Worm (Caenorhabditis elegans) whole organism, L2 larva: Measurements from ENCODE around the gene pxmp-4.

Source experiments
- C34F6.9 ChIP-seq: fragments of 150-350 bp; optimal IDR thresholded peaks from 2 replicates; lab custom pipeline; 2014; ENCODE audit warnings: missing biosample characterization, missing genetic modification characterization
- R02D3.7 ChIP-seq: fragments of 150-350 bp; optimal IDR thresholded peaks from 2 replicates; lab custom pipeline; 2014; ENCODE audit warnings: missing biosample characterization, missing genetic modification characterization
- Y55F3AM.14 ChIP-seq: fragments of 200-800 bp; sonication (Bioruptor generic); optimal IDR thresholded peaks from 2 replicates; lab custom pipeline; 2018; ENCODE audit warnings: mild to moderate bottlenecking, missing genetic modification characterization, missing compliant biosample characterization
- ZK546.5 ChIP-seq: sonication (generic microtip); optimal IDR thresholded peaks from 2 replicates; lab custom pipeline; 2017; ENCODE audit warnings: missing biosample characterization, missing genetic modification characterization
- aly-2 ChIP-seq: fragments of 150-350 bp; optimal IDR thresholded peaks from 2 replicates; lab custom pipeline; 2014; ENCODE audit warnings: missing biosample characterization, missing genetic modification characterization
- ama-1 ChIP-seq: fragments of 150-350 bp; optimal IDR thresholded peaks from 2 replicates; lab custom pipeline; 2018; ENCODE audit warnings: inconsistent platforms
- crh-2 ChIP-seq: sonication (generic microtip); optimal IDR thresholded peaks from 2 replicates; lab custom pipeline; 2017; ENCODE audit warnings: missing biosample characterization, missing genetic modification characterization
- egl-27 ChIP-seq: sonication (generic microtip); optimal IDR thresholded peaks from 3 replicates; lab custom pipeline; 2017; ENCODE audit warnings: missing biosample characterization, missing genetic modification reagents, missing genetic modification characterization
- elt-1 ChIP-seq: fragments of 150-350 bp; optimal IDR thresholded peaks from 2 replicates; lab custom pipeline; 2014; ENCODE audit warnings: missing biosample characterization, missing genetic modification characterization
- fos-1 ChIP-seq: fragments of 150-350 bp; optimal IDR thresholded peaks from 2 replicates; lab custom pipeline; 2014; ENCODE audit warnings: missing biosample characterization, missing genetic modification characterization
- gmeb-1 ChIP-seq: fragments of 150-350 bp; optimal IDR thresholded peaks from 2 replicates; lab custom pipeline; 2014; ENCODE audit warnings: missing biosample characterization, missing genetic modification characterization
- lin-11 ChIP-seq: fragments of 150-350 bp; sonication (generic microtip); optimal IDR thresholded peaks from 2 replicates; lab custom pipeline; 2014; ENCODE audit warnings: missing biosample characterization, missing genetic modification characterization, inconsistent platforms, mixed read lengths
- lin-13 ChIP-seq: fragments of 150-350 bp; optimal IDR thresholded peaks from 2 replicates; lab custom pipeline; 2014; ENCODE audit warnings: missing biosample characterization, missing genetic modification reagents, missing genetic modification characterization
- lin-39 ChIP-seq: fragments of 150-350 bp; optimal IDR thresholded peaks from 2 replicates; lab custom pipeline; 2014; ENCODE audit warnings: missing biosample characterization, missing genetic modification reagents, missing genetic modification characterization
- mab-5 ChIP-seq: fragments of 150-350 bp; optimal IDR thresholded peaks from 2 replicates; lab custom pipeline; 2014; ENCODE audit warnings: missing biosample characterization, missing genetic modification characterization
- mbf-1 ChIP-seq: sonication (generic microtip); optimal IDR thresholded peaks from 2 replicates; lab custom pipeline; 2017; ENCODE audit warnings: missing biosample characterization, missing genetic modification characterization
- mdl-1 ChIP-seq, 2 experiments: fragments of 150-350 bp in 1 of 2; sonication (generic microtip) in 1 of 2; optimal IDR thresholded peaks; 2 replicates each; lab custom pipeline; 2017; ENCODE audit warnings: missing biosample characterization in 2 of 2, missing genetic modification characterization in 2 of 2
- nhr-10 ChIP-seq: sonication (generic microtip); optimal IDR thresholded peaks from 2 replicates; lab custom pipeline; 2017; ENCODE audit warnings: missing biosample characterization, missing genetic modification characterization
- nhr-129 ChIP-seq: fragments of 150-350 bp; optimal IDR thresholded peaks from 2 replicates; lab custom pipeline; 2014; ENCODE audit warnings: missing biosample characterization, missing genetic modification characterization
- nhr-21 ChIP-seq: fragments of 150-350 bp; optimal IDR thresholded peaks from 2 replicates; lab custom pipeline; 2014; ENCODE audit warnings: missing biosample characterization, missing genetic modification characterization
- nhr-23 ChIP-seq: fragments of 150-350 bp; optimal IDR thresholded peaks from 2 replicates; lab custom pipeline; 2014; ENCODE audit warnings: missing biosample characterization, missing genetic modification reagents, missing genetic modification characterization
- nhr-237 ChIP-seq: fragments of 150-350 bp; optimal IDR thresholded peaks from 2 replicates; lab custom pipeline; 2014; ENCODE audit warnings: missing biosample characterization, missing genetic modification characterization
- nhr-6 ChIP-seq: fragments of 150-350 bp; optimal IDR thresholded peaks from 2 replicates; lab custom pipeline; 2014; ENCODE audit warnings: missing biosample characterization, missing genetic modification characterization
- sem-4 ChIP-seq: fragments of 150-350 bp; optimal IDR thresholded peaks from 2 replicates; lab custom pipeline; 2014; ENCODE audit warnings: missing biosample characterization, missing genetic modification reagents, missing genetic modification characterization
- skn-1 ChIP-seq: sonication (generic microtip); optimal IDR thresholded peaks from 2 replicates; lab custom pipeline; 2017; ENCODE audit warnings: missing biosample characterization, missing genetic modification characterization
- sma-9 ChIP-seq, 2 experiments: fragments of 150-350 bp in 1 of 2; sonication (generic microtip) in 1 of 2; optimal IDR thresholded peaks; 2 replicates each; lab custom pipeline; 2014 to 2016; ENCODE audit warnings: missing genetic modification characterization in 2 of 2, mild to moderate bottlenecking in 1 of 2, missing biosample characterization in 1 of 2, missing compliant biosample characterization in 1 of 2, missing genetic modification reagents in 1 of 2, moderate library complexity in 1 of 2
- snpc-4 ChIP-seq: fragments of 150-350 bp; optimal IDR thresholded peaks from 2 replicates; lab custom pipeline; 2014; ENCODE audit warnings: missing biosample characterization, missing genetic modification characterization
- unc-39 ChIP-seq: fragments of 150-350 bp; optimal IDR thresholded peaks from 2 replicates; lab custom pipeline; 2014; ENCODE audit warnings: missing biosample characterization, missing genetic modification characterization
- unc-55 ChIP-seq: fragments of 150-350 bp; sonication (generic microtip); optimal IDR thresholded peaks from 3 replicates; lab custom pipeline; 2014; ENCODE audit warnings: missing biosample characterization, missing genetic modification reagents, missing genetic modification characterization
- unc-62 ChIP-seq: fragments of 150-350 bp; optimal IDR thresholded peaks from 2 replicates; lab custom pipeline; 2014; ENCODE audit warnings: missing biosample characterization, missing genetic modification reagents, missing genetic modification characterization
- zag-1 ChIP-seq: fragments of 150-350 bp; optimal IDR thresholded peaks from 2 replicates; lab custom pipeline; 2014; ENCODE audit warnings: missing biosample characterization, missing genetic modification characterization
- ztf-1 ChIP-seq: fragments of 200-800 bp; sonication (Bioruptor generic); conservative IDR thresholded peaks from 2 replicates; pipeline ENCODE4 v1.3.6; 2022; ENCODE audit warnings: missing genetic modification characterization, missing compliant biosample characterization
- ztf-4 ChIP-seq: fragments of 150-350 bp; optimal IDR thresholded peaks from 2 replicates; lab custom pipeline; 2014; ENCODE audit warnings: missing biosample characterization, missing genetic modification characterization

The pxmp-4 gene

DNA sequence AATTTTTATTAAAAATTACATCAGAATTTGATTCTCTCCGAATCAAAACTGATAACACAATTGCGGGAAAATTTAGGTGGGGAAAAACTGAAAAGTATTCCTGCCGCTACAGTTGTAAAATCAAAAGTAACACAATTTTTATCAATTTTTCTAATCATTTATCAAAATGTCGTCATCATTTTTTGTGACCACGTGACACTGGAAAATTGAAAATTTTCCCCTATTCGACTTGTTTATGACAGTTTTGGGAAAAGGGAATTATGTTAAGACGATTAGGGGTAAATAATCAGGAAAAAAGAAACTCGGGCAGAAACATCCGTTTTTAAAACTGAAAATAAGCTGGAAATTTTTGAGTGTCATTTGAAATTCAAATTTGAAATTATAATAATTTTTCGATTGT is 40.1 kb downstream of the pxmp-4 start (continued):
- TF ChIP-seq nhr-237 (tag; lab: Kevin White, UChicago) = no peak
- TF ChIP-seq ZK546.5 (tag; lab: Kevin White, UChicago) = no peak
- no peak for TF ChIP-seq elt-1 (tag; lab: Kevin White, UChicago)
- no peak for TF ChIP-seq lin-13 (GFP tag; lab: Kevin White, UChicago)

DNA sequence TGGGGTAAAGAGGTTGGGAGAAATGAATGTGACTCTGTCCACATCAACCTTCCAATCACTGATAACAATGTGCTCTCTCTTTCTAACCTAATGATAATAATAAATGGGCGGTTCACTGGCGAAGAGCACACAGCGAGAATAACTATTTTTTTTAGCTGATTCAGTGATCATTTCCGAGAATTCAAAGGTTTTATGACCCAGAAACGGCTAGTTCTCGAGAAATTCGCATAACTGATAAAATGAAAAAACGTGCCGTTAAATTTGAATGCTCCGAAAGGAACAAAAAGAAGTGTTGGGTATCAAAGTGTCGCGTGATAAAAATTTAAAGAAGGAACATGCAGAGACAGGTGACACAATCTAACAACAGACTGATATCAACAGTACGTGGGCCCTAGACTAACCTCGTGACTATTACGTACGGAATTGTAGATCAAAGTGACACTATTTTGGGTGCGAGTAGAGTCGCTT is 41.2 kb downstream of the pxmp-4 start:
- no peak for TF ChIP-seq snpc-4 (tag; lab: Kevin White, UChicago)
- TF ChIP-seq nhr-10 (tag; lab: Kevin White, UChicago) = no peak
- no peak for TF ChIP-seq Y55F3AM.14 (GFP tag; lab: Kevin White, UChicago)
- TF ChIP-seq sma-9 (GFP tag; optimal IDR thresholded peaks at IDR 0.05; lab: Kevin White, UChicago) = peak; percentile 53
- TF ChIP-seq sma-9 (tag; optimal IDR thresholded peaks at IDR 0.05; lab: Kevin White, UChicago) = no peak
- no peak for TF ChIP-seq nhr-23 (tag; lab: Kevin White, UChicago)
- no peak for TF ChIP-seq unc-62 (GFP tag; lab: Kevin White, UChicago)
- TF ChIP-seq nhr-21 = no peak
- peak in 1 of 2 experiments; percentile 40 for TF ChIP-seq mdl-1 (tag; optimal IDR thresholded peaks at IDR 0.05; lab: Kevin White, UChicago)
- no peak for TF ChIP-seq nhr-6 (tag; lab: Kevin White, UChicago)
- TF ChIP-seq crh-2 (tag; lab: Kevin White, UChicago) = peak; percentile 66
- peak; percentile 14 for TF ChIP-seq nhr-129 (tag; lab: Kevin White, UChicago)
- TF ChIP-seq sem-4 (tag; lab: Kevin White, UChicago) = no peak
- TF ChIP-seq skn-1 (tag; lab: Kevin White, UChicago) = no peak
- TF ChIP-seq ama-1 = no peak
- TF ChIP-seq gmeb-1 (tag; lab: Kevin White, UChicago) = peak; percentile 38
- TF ChIP-seq egl-27 (tag; lab: Kevin White, UChicago) = no peak
- TF ChIP-seq ZK546.5 (tag; lab: Kevin White, UChicago) = no peak
- no peak for TF ChIP-seq C34F6.9 (tag; lab: Kevin White, UChicago)
- TF ChIP-seq mbf-1 = no peak
- peak; percentile 79 for TF ChIP-seq fos-1 (tag; lab: Kevin White, UChicago)
- TF ChIP-seq elt-1 (tag; lab: Kevin White, UChicago) = no peak

DNA sequence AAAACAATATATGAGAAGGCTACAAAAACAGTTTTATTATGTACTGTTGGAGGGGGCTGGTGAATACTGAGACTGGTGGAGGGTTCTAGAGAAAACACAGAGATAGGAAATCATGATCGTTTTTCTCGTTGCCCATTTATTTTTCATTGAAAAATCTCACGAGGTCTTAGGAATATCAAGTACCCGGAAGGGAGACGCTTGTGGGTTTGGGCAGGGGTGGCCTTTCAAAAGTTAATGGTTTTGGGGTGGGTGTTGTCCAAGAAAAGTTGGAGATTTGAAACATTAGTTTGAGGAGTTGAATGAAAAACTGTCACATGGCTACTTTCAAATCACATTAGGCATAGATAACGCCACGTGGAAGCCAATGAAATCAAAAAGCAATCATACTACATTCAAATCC is 42.2 kb downstream of the pxmp-4 start:
- no peak for TF ChIP-seq aly-2 (tag; lab: Kevin White, UChicago)
- TF ChIP-seq mab-5 (tag; lab: Kevin White, UChicago) = no peak
- TF ChIP-seq nhr-129 (tag; lab: Kevin White, UChicago) = peak; percentile 20
- peak; percentile 24 for TF ChIP-seq lin-39 (tag; lab: Kevin White, UChicago)
- TF ChIP-seq nhr-21 = no peak
- TF ChIP-seq R02D3.7 = no peak
- no peak for TF ChIP-seq C34F6.9 (tag; lab: Kevin White, UChicago)
- no peak for TF ChIP-seq skn-1 (tag; lab: Kevin White, UChicago)
- no peak for TF ChIP-seq sma-9 (GFP tag; optimal IDR thresholded peaks at IDR 0.05; lab: Kevin White, UChicago)
- no peak for TF ChIP-seq sma-9 (tag; optimal IDR thresholded peaks at IDR 0.05; lab: Kevin White, UChicago)
- no peak for TF ChIP-seq lin-11 (tag; lab: Kevin White, UChicago)
- TF ChIP-seq ztf-4 = no peak
- TF ChIP-seq lin-13 (GFP tag; lab: Kevin White, UChicago) = no peak
- no peak for TF ChIP-seq zag-1 (tag; lab: Kevin White, UChicago)

DNA sequence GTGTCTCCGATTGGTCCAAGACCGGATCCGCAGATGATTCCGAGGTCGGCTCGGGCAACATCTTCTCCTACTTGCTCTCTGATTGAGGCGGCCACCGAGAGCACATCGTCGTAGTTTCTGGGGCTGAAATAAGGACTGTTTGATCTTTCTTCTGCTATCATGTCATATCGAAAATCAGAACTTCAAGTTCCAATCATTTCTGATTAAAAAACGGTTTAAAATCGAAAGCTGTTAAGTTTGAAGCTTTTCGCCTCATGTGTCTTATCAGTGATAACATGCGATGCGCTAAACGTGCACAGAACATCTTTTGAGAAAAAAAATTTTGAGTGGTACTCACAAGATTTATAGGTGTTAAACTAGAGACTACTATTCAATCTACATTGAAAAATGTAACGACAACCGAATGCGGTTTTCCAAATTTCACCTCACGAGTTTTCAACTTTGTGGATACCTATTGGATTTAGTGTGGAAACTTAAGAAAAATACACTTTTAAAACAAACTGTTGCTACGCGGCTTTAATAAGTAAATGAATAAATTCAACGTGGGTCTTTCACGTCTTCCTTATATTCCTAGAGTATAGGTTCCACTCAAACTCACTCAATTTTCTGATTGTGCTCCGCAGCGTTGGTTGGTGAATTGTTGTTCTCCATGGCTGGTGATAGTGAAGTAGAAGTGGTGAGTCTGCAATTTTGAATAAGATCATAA is 42.8 kb downstream of the pxmp-4 start:
- TF ChIP-seq unc-55 (GFP tag; lab: Kevin White, UChicago) (no peak), ama-1 (peak; percentile 46), nhr-129 (tag; lab: Kevin White, UChicago) (no peak)

DNA sequence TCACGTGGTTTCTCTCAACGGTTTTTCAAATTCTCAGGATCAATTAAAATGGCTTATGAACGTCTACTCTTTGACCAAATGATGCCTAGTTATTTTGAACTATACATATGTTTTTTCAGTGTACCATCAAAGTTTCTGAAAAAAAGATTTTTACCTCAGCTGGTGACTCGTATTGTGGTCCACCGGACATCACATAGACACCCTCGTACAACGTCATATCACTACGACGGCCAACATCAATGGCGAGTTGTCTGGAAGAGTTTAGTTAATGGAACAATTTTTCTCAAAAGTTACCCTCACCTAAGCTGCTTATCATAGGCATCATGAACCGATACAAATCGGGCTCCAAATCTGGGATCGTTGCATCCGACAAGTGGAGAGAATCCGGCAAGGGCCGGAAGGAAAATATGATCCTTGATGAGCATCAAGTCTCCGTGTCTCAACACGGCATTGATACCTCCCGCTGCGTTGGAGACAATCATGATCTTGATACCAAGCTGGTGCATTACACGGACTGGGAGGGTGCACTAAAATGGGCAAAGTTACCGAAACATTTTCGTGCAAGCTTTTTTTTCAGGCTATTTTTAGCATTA is 43.7 kb downstream of the pxmp-4 start:
- TF ChIP-seq unc-39 (tag; lab: Kevin White, UChicago) (no peak), ztf-1 (GFP tag; lab: Robert Waterston, UW) (0 out of 2 replicates have a peak, but pooled peaks have one; percentile 65)
